Fruit fly (Drosophila melanogaster) S2 (cell line): ENCODE results near the gene CG15894.

Experiments
- CG8478 ChIP-seq: fragments of >200 bp; optimal IDR thresholded peaks from 2 replicates; lab custom pipeline; 2018
- CTCF ChIP-seq, 2 experiments: fragments of >200 bp; optimal IDR thresholded peaks; 2 replicates each; lab custom pipeline; 2018

- TF ChIP-seq CG8478 (no peak), CTCF (optimal IDR thresholded peaks at IDR 0.05; lab: Kevin White, UChicago) (no peak)
These were observed 3.7 kb upstream of the CG15894 start for dm6 chrX:6305317-6305716.
